Fruit fly (Drosophila melanogaster): ENCODE data around the gene Pxt.

The Pxt gene

DNA sequence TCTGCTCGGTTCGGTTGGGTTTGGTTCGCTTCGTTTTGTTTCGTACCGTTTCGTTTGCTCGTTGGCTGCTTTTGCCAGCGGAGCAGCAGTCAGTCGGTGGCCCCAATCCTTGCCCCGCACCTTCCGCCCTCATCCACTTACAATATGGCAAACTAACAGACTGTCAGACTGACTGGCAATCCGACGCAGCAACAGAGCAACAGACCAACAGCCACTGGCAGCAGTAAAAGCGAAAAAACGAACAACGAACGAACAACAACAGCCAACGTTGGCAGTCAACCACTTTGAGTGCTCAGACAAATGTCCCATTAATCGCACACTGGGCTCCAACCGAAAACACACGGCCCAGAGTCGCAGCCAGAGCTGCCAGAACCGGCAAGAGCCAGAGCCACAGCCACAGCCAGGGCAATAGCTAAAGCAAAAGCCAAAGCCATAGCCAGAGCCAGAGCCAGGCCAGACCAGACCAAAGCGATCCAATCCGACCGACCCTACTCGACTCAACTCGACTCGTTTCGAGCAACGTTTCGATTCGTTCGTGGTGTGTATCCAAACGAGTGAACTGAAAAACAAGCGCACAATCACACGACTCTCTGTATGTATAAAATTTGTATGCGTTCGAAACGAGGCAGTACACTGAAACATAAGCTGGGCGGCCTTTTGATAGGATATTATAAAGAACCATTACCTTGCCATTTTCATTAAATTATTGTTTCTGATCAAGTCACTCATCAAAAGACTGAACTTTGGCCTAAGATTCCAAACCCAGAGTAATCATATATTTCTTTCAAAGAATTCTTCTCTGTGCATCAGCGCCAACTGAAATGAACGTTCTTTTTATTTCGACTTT lies 15.3 kb upstream of the Pxt start (continued):
- TF ChIP-seq CG6654 (GFP tag; optimal IDR thresholded peaks at IDR 0.05) (peak; percentile 94), schlank (tag; optimal IDR thresholded peaks at IDR 0.05) (peak; percentile 97), Nf-YB (GFP tag; optimal IDR thresholded peaks at IDR 0.05) (peak; percentile 88), CG17186 (GFP tag; optimal IDR thresholded peaks at IDR 0.05) (peak; percentile 92), seq (GFP tag; IDR thresholded peaks at IDR 0.05) (peak; percentile 100), CG12769 (tag; optimal IDR thresholded peaks at IDR 0.05) (peak; percentile 99), CG11398 (GFP tag; optimal IDR thresholded peaks at IDR 0.05) (peak; percentile 98), CG15269 (tag; optimal IDR thresholded peaks at IDR 0.05) (peak; percentile 99), ewg (GFP tag; optimal IDR thresholded peaks at IDR 0.05) (peak; percentile 98), zfh2 (GFP tag; optimal IDR thresholded peaks at IDR 0.05) (peak; percentile 98), CG33557 (GFP tag; optimal IDR thresholded peaks at IDR 0.05) (peak; percentile 88), CG11560 (tag; IDR thresholded peaks at IDR 0.05) (peak; percentile 93), en (GFP tag; optimal IDR thresholded peaks at IDR 0.05) (peak; percentile 99), Blimp-1 (GFP tag; optimal IDR thresholded peaks at IDR 0.05) (peak; percentile 98), B-H1 (GFP tag; IDR thresholded peaks at IDR 0.05) (peak; percentile 99), CG33213 (GFP tag; optimal IDR thresholded peaks at IDR 0.05) (peak; percentile 99), CG2116 (GFP tag; optimal IDR thresholded peaks at IDR 0.05) (peak; percentile 91)

dm6 chr3R:17704538-17704854 lies 14.8 kb upstream of the Pxt start:
- TF ChIP-seq CG12659 (GFP tag; optimal IDR thresholded peaks at IDR 0.05): no peak
- TF ChIP-seq Doc3 (GFP tag; IDR thresholded peaks at IDR 0.05; ENCODE audit: partially characterized antibody): no peak
- TF ChIP-seq nom (GFP tag; optimal IDR thresholded peaks at IDR 0.05): no peak
- TF ChIP-seq kay (GFP tag; optimal IDR thresholded peaks at IDR 0.05): no peak
- no peak for TF ChIP-seq ap (GFP tag; IDR thresholded peaks at IDR 0.05)
- no peak for TF ChIP-seq Antp (GFP tag; optimal IDR thresholded peaks at IDR 0.05)
- TF ChIP-seq CG12219 (GFP tag; optimal IDR thresholded peaks at IDR 0.05): no peak
- no peak for TF ChIP-seq pum (GFP tag; optimal IDR thresholded peaks at IDR 0.05)
- no peak for TF ChIP-seq pita (GFP tag; optimal IDR thresholded peaks at IDR 0.05)
- TF ChIP-seq Sry-δ (GFP tag; optimal IDR thresholded peaks at IDR 0.05): no peak
- TF ChIP-seq zf30C (GFP tag; optimal IDR thresholded peaks at IDR 0.05): peak; percentile 48
- no peak for TF ChIP-seq CG7839 (tag; optimal IDR thresholded peaks at IDR 0.05)
- peak; percentile 3; the same call in 1 of the 2 replicates for TF ChIP-seq Adf1 (GFP tag; IDR thresholded peaks at IDR 0.05)
- TF ChIP-seq CG33557 (GFP tag; optimal IDR thresholded peaks at IDR 0.05): no peak
- peak; percentile 73; the same call in 1 of the 2 replicates for TF ChIP-seq crol (GFP tag; IDR thresholded peaks at IDR 0.05)

dm6 chr3R:17705140-17705539 lies 14.1 kb upstream of the Pxt start:
- TF ChIP-seq sqz (GFP tag; optimal IDR thresholded peaks at IDR 0.05): no peak
- TF ChIP-seq CG7745 (tag; optimal IDR thresholded peaks at IDR 0.05): no peak
- peak; percentile 85 for TF ChIP-seq oc (tag; optimal IDR thresholded peaks at IDR 0.05)
- no peak for TF ChIP-seq E2f1 (GFP tag; IDR thresholded peaks at IDR 0.05)
- TF ChIP-seq CTCF (GFP tag; optimal IDR thresholded peaks at IDR 0.05): no peak
- TF ChIP-seq CG14860 (GFP tag; IDR thresholded peaks at IDR 0.05; ENCODE audit: partially characterized antibody): no peak
- no peak for TF ChIP-seq CG4424 (GFP tag; optimal IDR thresholded peaks at IDR 0.05)
- no peak for TF ChIP-seq bab2 (GFP tag; optimal IDR thresholded peaks at IDR 0.05)
- TF ChIP-seq CG16779 (GFP tag; IDR thresholded peaks at IDR 0.05): no peak

Data from whole organism, embryonic.